Fruit fly (Drosophila melanogaster): Measurements from ENCODE around the gene CG5882.

DNA sequence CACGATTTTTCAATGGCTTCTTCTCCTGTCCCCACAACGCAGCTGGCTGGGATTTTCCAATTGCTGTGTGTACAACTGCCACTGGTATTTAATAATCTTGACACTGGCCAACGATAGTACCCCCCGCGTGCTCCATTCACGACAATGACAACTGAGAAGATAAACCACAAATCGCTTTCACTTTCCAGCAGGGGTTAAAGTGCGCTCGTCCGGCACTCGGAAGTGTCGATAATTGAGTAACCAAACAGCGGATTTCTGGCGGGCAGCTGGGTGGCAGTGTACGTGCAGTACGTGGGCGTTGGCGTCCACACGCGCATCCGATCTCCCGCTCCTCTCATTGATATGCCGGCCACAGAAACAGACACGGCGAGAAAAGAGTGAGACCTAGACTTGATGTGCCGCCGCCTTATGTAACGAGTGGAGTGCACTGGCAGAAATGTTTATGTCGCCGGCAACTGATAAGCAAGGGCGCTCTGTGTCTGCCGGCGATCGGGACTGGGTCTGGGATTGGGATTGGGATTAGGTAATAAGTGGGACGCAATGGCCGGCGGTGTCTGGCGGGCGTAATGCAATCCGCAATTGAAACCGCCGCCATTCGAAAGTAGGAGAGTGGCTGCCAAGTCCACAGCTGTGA lies 16.4 kb downstream of the CG5882 start:
- no peak for TF ChIP-seq CG8478 (optimal IDR thresholded peaks at IDR 0.05)
- no peak for TF ChIP-seq CTCF (optimal IDR thresholded peaks at IDR 0.05)

Data from S2 (cell line).